Fruit fly (Drosophila melanogaster): ENCODE measurements around the gene Edem2.
"Not testable (repeated sequence)": the region's sequence is repeated elsewhere in the genome, so short reads cannot be mapped to it uniquely, and the experiment has no call there.

dm6 chr2L:13215640-13216129 lies 23.7 kb downstream of the Edem2 start:
- TF ChIP-seq CG6689 (GFP tag; IDR thresholded peaks at IDR 0.05) (peak; percentile 26; the same call in 1 of the 2 replicates), dmrt99B (tag; optimal IDR thresholded peaks at IDR 0.05) (peak; percentile 65), ase (GFP tag; IDR thresholded peaks at IDR 0.05) (0 out of 3 replicates have a peak, but pooled peaks have one; percentile 43), zen (tag; optimal IDR thresholded peaks at IDR 0.05) (peak; percentile 59)
- not testable (repeated sequence) for TF ChIP-seq CG5180 (GFP tag; optimal IDR thresholded peaks at IDR 0.05)
